Worm (Caenorhabditis elegans) whole organism, late embryonic: ENCODE measurements around the gene srx-88.

ENCODE experiments used
- Y22D7AL.16 ChIP-seq: sonication (generic microtip); optimal IDR thresholded peaks from 2 replicates; lab custom pipeline; 2016; ENCODE audit warnings: missing genetic modification characterization, missing compliant biosample characterization
- ama-1 ChIP-seq: fragments of 150-350 bp; optimal IDR thresholded peaks from 2 replicates; lab custom pipeline; 2014
- ceh-19 ChIP-seq: fragments of 200-800 bp; sonication (Bioruptor generic); optimal IDR thresholded peaks from 2 replicates; lab custom pipeline; 2018; ENCODE audit warnings: mild to moderate bottlenecking, missing genetic modification characterization, missing compliant biosample characterization
- ceh-31 ChIP-seq: sonication (generic microtip); optimal IDR thresholded peaks from 2 replicates; lab custom pipeline; 2016; ENCODE audit warnings: missing genetic modification characterization, missing compliant biosample characterization
- ceh-9 ChIP-seq: sonication (generic microtip); optimal IDR thresholded peaks from 2 replicates; lab custom pipeline; 2016; ENCODE audit warnings: mild to moderate bottlenecking, missing genetic modification characterization, inconsistent platforms, missing compliant biosample characterization
- lin-11 ChIP-seq: fragments of 200-800 bp; sonication (Bioruptor generic); optimal IDR thresholded peaks from 2 replicates; lab custom pipeline; 2018; ENCODE audit warnings: mild to moderate bottlenecking, missing genetic modification characterization, missing compliant biosample characterization
- nhr-232 ChIP-seq: sonication (generic microtip); optimal IDR thresholded peaks from 2 replicates; lab custom pipeline; 2016; ENCODE audit warnings: missing genetic modification characterization, missing compliant biosample characterization
- pqm-1 ChIP-seq: sonication (generic microtip); optimal IDR thresholded peaks from 2 replicates; lab custom pipeline; 2016; ENCODE audit warnings: missing genetic modification characterization, missing compliant biosample characterization
- ref-2 ChIP-seq: sonication (generic microtip); optimal IDR thresholded peaks from 2 replicates; lab custom pipeline; 2016; ENCODE audit warnings: missing genetic modification characterization, missing compliant biosample characterization
- sdc-2 ChIP-seq: sonication (generic microtip); optimal IDR thresholded peaks from 2 replicates; lab custom pipeline; 2016; ENCODE audit warnings: missing genotype, missing genetic modification characterization, missing compliant biosample characterization
- sox-2 ChIP-seq: fragments of 200-800 bp; sonication (Bioruptor generic); IDR thresholded peaks from 2 replicates; pipeline ENCODE4 v1.3.6; 2022; ENCODE audit warnings: missing genetic modification reagents, missing genetic modification characterization, missing compliant biosample characterization
- tbx-2 ChIP-seq: sonication (generic microtip); optimal IDR thresholded peaks from 2 replicates; lab custom pipeline; 2016; ENCODE audit warnings: missing genetic modification characterization, missing compliant biosample characterization
- unc-55 ChIP-seq: sonication (generic microtip); optimal IDR thresholded peaks from 2 replicates; lab custom pipeline; 2017; ENCODE audit warnings: missing biosample characterization, missing genetic modification reagents, missing genetic modification characterization

DNA sequence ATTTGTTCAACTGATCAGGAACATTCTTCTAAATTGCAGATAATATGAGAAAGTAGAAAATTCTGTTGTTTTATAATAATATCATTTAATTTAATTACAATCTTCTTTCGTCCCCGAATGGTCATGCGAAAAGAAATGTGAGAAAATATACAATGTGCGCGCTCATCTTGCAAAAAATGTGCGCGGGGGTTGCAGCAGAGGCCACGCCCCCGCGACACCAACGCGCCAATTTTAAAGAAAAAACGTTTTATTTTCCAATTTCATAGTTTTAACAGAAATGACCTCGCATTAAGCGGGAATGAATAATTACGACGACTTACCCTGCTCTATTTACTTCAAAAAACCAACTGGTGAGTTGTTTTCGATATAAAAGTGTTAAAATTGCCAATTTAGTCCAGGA lies 27.2 kb downstream of the srx-88 start, which contains the start of gene sas-5:
- TF ChIP-seq nhr-232 (tag; lab: Kevin White, UChicago) (peak; percentile 49), ama-1 (lab: Kevin White, UChicago) (no peak), tbx-2 (tag; lab: Kevin White, UChicago) (peak; percentile 87), lin-11 (tag; lab: Kevin White, UChicago) (peak; percentile 66), sdc-2 (no peak), ceh-9 (tag; lab: Kevin White, UChicago) (peak; percentile 40), ceh-19 (GFP tag; lab: Kevin White, UChicago) (peak; percentile 79), ceh-31 (tag; lab: Kevin White, UChicago) (peak; percentile 79), unc-55 (GFP tag; lab: Kevin White, UChicago) (no peak), sox-2 (GFP tag; lab: Robert Waterston, UW) (peak; percentile 35; the same call in 1 of the 2 replicates), pqm-1 (tag; lab: Kevin White, UChicago) (no peak), Y22D7AL.16 (tag; lab: Kevin White, UChicago) (peak; percentile 77), ref-2 (tag; lab: Kevin White, UChicago) (peak; percentile 73)
